Worm (Caenorhabditis elegans) whole organism, midembryonic: ENCODE data around the gene srt-29.

Source experiments
- cog-1 ChIP-seq: sonication (generic microtip); optimal IDR thresholded peaks from 2 replicates; lab custom pipeline; 2016; ENCODE audit warnings: missing genetic modification characterization, missing compliant biosample characterization
- flt-1 ChIP-seq: fragments of 200-800 bp; sonication (Bioruptor generic); IDR thresholded peaks from 2 replicates; pipeline ENCODE4 v1.3.6; 2022; ENCODE audit warnings: missing genetic modification characterization, missing compliant biosample characterization
- klf-2 ChIP-seq: fragments of 200-800 bp; sonication (Bioruptor generic); conservative IDR thresholded peaks from 2 replicates; pipeline ENCODE4 v1.3.6; 2022; ENCODE audit warnings: missing genetic modification reagents, missing genetic modification characterization, missing compliant biosample characterization

ce11 chrV:2683497-2683896 is 35.4 kb downstream of the srt-29 start:
- TF ChIP-seq klf-2 (GFP tag; lab: Robert Waterston, UW) (no peak), flt-1 (GFP tag; lab: Robert Waterston, UW) (no peak), cog-1 (tag; lab: Kevin White, UChicago) (no peak)
